Worm (Caenorhabditis elegans) whole organism, early embryonic: ENCODE data around the gene K12H6.4.

Experiments used
- B0310.2 ChIP-seq: sonication (generic microtip); optimal IDR thresholded peaks from 2 replicates; lab custom pipeline; 2016; ENCODE audit warnings: mild to moderate bottlenecking, missing genetic modification characterization, missing compliant biosample characterization
- F13C5.2 ChIP-seq: sonication (generic microtip); optimal IDR thresholded peaks from 2 replicates; lab custom pipeline; 2017; ENCODE audit warnings: mild to moderate bottlenecking, missing genetic modification characterization, inconsistent platforms, missing compliant biosample characterization
- aly-1 ChIP-seq: sonication (generic microtip); optimal IDR thresholded peaks from 2 replicates; lab custom pipeline; 2016; ENCODE audit warnings: missing genetic modification characterization, missing compliant biosample characterization
- ama-1 ChIP-seq: fragments of 150-350 bp; optimal IDR thresholded peaks from 2 replicates; lab custom pipeline; 2014
- ceh-36 ChIP-seq: sonication (generic microtip); optimal IDR thresholded peaks from 2 replicates; lab custom pipeline; 2016; ENCODE audit warnings: missing genetic modification characterization, inconsistent platforms, missing compliant biosample characterization
- ets-7 ChIP-seq: sonication (generic microtip); optimal IDR thresholded peaks from 2 replicates; lab custom pipeline; 2016; ENCODE audit warnings: missing genotype, missing genetic modification characterization, missing compliant biosample characterization
- flt-1 ChIP-seq: fragments of 200-800 bp; sonication (Bioruptor generic); IDR thresholded peaks from 2 replicates; pipeline ENCODE4 v1.3.6; 2022; ENCODE audit warnings: missing genetic modification characterization, missing compliant biosample characterization
- scrt-1 ChIP-seq: fragments of 200-800 bp; sonication (Bioruptor generic); IDR thresholded peaks from 2 replicates; pipeline ENCODE4 v1.3.6; 2022; ENCODE audit warnings: missing genetic modification characterization, missing compliant biosample characterization
- sea-1 ChIP-seq: fragments of 200-800 bp; sonication (Bioruptor generic); conservative IDR thresholded peaks from 2 replicates; pipeline ENCODE4 v1.3.6; 2022; ENCODE audit warnings: missing genetic modification characterization, missing compliant biosample characterization
- tbx-37 ChIP-seq: fragments of 200-800 bp; sonication (Bioruptor generic); conservative IDR thresholded peaks from 2 replicates; pipeline ENCODE4 v1.3.6; 2022; ENCODE audit warnings: missing genetic modification reagents, missing genetic modification characterization, missing compliant biosample characterization

ce11 chrII:2841529-2841928, 17.5 kb upstream of the K12H6.4 start, which contains the start of gene Y110A2AL.6:
- no peak for TF ChIP-seq ama-1
- TF ChIP-seq sea-1, result no peak
- TF ChIP-seq aly-1, result no peak
- TF ChIP-seq flt-1 (GFP tag; lab: Robert Waterston, UW), result no peak
- TF ChIP-seq tbx-37 (GFP tag; lab: Robert Waterston, UW), result no peak
- TF ChIP-seq B0310.2 (tag; lab: Kevin White, UChicago), result no peak
- TF ChIP-seq ets-7 (tag; lab: Kevin White, UChicago), result no peak
- no peak for TF ChIP-seq F13C5.2 (tag; lab: Kevin White, UChicago)
- no peak for TF ChIP-seq ceh-36 (tag; lab: Kevin White, UChicago)
- TF ChIP-seq scrt-1 (GFP tag; lab: Robert Waterston, UW), result no peak
